Worm (Caenorhabditis elegans) whole organism, L3 larva: ENCODE measurements around the gene F47E1.1.

Source experiments
- ama-1 ChIP-seq: fragments of 150-350 bp; optimal IDR thresholded peaks from 2 replicates; lab custom pipeline; 2018
- egl-27 ChIP-seq: sonication (generic microtip); optimal IDR thresholded peaks from 4 replicates; lab custom pipeline; 2017; ENCODE audit warnings: missing biosample characterization, missing genetic modification reagents, missing genetic modification characterization
- elt-1 ChIP-seq: fragments of 150-350 bp; optimal IDR thresholded peaks from 2 replicates; lab custom pipeline; 2014; ENCODE audit warnings: missing biosample characterization, missing genetic modification characterization
- fkh-10 ChIP-seq: sonication (generic microtip); optimal IDR thresholded peaks from 2 replicates; lab custom pipeline; 2017; ENCODE audit warnings: missing biosample characterization, missing genetic modification reagents, missing genetic modification characterization
- jun-1 ChIP-seq: fragments of 150-350 bp; optimal IDR thresholded peaks from 2 replicates; lab custom pipeline; 2014; ENCODE audit warnings: missing biosample characterization, missing genetic modification reagents, missing genetic modification characterization
- mdl-1 ChIP-seq: fragments of 150-350 bp; optimal IDR thresholded peaks from 2 replicates; lab custom pipeline; 2014; ENCODE audit warnings: missing biosample characterization, missing genetic modification characterization
- nfya-1 ChIP-seq: sonication (generic microtip); optimal IDR thresholded peaks from 2 replicates; lab custom pipeline; 2017; ENCODE audit warnings: missing genetic modification characterization, mild to moderate bottlenecking, missing compliant biosample characterization, antibody characterized with exemption, moderate library complexity; ENCODE audit not compliant: insufficient read depth
- nhr-25 ChIP-seq: sonication (generic microtip); optimal IDR thresholded peaks from 2 replicates; lab custom pipeline; 2017; ENCODE audit warnings: missing biosample characterization, missing genetic modification characterization
- nhr-76 ChIP-seq: fragments of 150-350 bp; sonication (generic microtip); optimal IDR thresholded peaks from 5 replicates; lab custom pipeline; 2014; ENCODE audit warnings: missing biosample characterization, missing genetic modification characterization
- unc-62 ChIP-seq: fragments of 150-350 bp; sonication (generic microtip); optimal IDR thresholded peaks from 4 replicates; lab custom pipeline; 2014; ENCODE audit warnings: missing biosample characterization, missing genetic modification reagents, missing genetic modification characterization
- zag-1 ChIP-seq: fragments of 150-350 bp; optimal IDR thresholded peaks from 2 replicates; lab custom pipeline; 2014; ENCODE audit warnings: missing biosample characterization, missing genetic modification characterization
- ztf-4 ChIP-seq: fragments of 150-350 bp; optimal IDR thresholded peaks from 2 replicates; lab custom pipeline; 2014; ENCODE audit warnings: missing biosample characterization, missing genetic modification characterization

DNA sequence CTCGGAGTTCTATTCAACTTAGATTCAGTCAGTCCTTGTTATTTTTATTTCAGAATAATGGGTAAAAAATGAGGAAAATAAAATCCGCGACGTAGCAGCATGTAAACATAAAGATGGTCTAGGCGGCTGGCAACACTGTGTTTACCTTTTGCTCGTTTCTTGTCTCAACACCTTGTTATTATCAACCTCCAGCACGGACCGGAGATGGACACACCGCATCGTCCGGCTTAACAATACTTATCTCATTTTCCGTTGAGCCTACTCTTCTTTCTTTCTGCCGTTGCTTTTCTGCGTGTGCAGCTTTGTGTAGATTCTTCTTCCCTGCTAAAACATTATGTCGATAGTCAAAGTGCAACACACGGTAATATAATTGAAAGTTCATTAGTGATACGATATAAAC is 26.1 kb downstream of the F47E1.1 start:
- TF ChIP-seq mdl-1 (tag; lab: Kevin White, UChicago) (no peak), zag-1 (tag; lab: Kevin White, UChicago) (no peak), ztf-4 (tag; lab: Kevin White, UChicago) (no peak), unc-62 (GFP tag; lab: Kevin White, UChicago) (no peak), egl-27 (tag; lab: Kevin White, UChicago) (no peak), elt-1 (tag; lab: Kevin White, UChicago) (no peak), nhr-76 (tag; lab: Kevin White, UChicago) (no peak), nfya-1 (tag; lab: Kevin White, UChicago) (no peak), ama-1 (lab: Kevin White, UChicago) (no peak), nhr-25 (tag; lab: Kevin White, UChicago) (no peak), jun-1 (tag; lab: Kevin White, UChicago) (no peak), fkh-10 (GFP tag; lab: Kevin White, UChicago) (no peak)
